Fruit fly (Drosophila melanogaster): ENCODE measurements around the gene Vha68-1.

Gene Vha68-1

DNA sequence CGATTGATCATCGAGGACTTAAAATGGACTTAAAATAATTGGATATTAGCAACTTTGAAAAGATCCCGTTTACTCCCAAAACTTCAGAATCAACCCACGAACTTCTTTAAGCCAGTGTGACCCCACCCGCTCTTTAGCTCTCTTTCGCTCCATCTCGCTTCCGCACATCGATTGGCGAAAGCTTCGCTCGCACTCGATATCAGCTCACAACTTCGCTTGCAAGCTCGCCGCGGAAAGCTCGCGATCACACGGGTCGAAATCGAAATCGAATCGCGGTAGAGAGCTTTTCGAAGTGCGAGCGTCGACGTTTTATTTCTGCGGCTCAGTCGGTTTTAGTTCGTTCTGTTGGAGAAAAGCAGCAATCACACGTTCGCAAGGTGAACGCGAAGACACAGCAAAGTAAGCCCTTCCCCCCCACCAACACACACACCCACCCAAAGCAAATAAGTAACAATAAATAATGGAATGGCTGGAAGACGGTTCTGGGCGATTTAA, 29.8 kb downstream of the Vha68-1 start, which contains the start of gene Vha68-2:
Gene Vha68-2, plus strand, starts transcription at position 278 of the 495 bp plus-strand sequence.
- TF ChIP-seq CG6792 (GFP tag; optimal IDR thresholded peaks at IDR 0.05) = peak; percentile 46
- TF ChIP-seq eg (GFP tag; IDR thresholded peaks at IDR 0.05) = 0 out of 3 replicates have a peak, but pooled peaks have one; percentile 20
- peak; percentile 11 for TF ChIP-seq topi (GFP tag; optimal IDR thresholded peaks at IDR 0.05)
- TF ChIP-seq CG31627 (GFP tag; optimal IDR thresholded peaks at IDR 0.05) = peak; percentile 56
- peak; percentile 52 for TF ChIP-seq CG34406 (GFP tag; optimal IDR thresholded peaks at IDR 0.05)
- no peak for TF ChIP-seq CG6276 (GFP tag; optimal IDR thresholded peaks at IDR 0.05)
- TF ChIP-seq CG6163 (GFP tag; IDR thresholded peaks at IDR 0.05) = peak; percentile 83
- peak in 1 of 2 experiments; percentile 37 for TF ChIP-seq salr (GFP tag; optimal IDR thresholded peaks at IDR 0.05)
- TF ChIP-seq esn (GFP tag; optimal IDR thresholded peaks at IDR 0.05) = peak; percentile 69
- TF ChIP-seq fd59A (GFP tag; optimal IDR thresholded peaks at IDR 0.05) = no peak
- peak; percentile 45 for TF ChIP-seq CG32006 (GFP tag; optimal IDR thresholded peaks at IDR 0.05)
- TF ChIP-seq CG4318 (GFP tag; optimal IDR thresholded peaks at IDR 0.05) = no peak
- TF ChIP-seq vri (GFP tag; optimal IDR thresholded peaks at IDR 0.05) = peak; percentile 35
- TF ChIP-seq CG6854 (GFP tag; optimal IDR thresholded peaks at IDR 0.05) = peak; percentile 43
- peak; percentile 62 for TF ChIP-seq dac (GFP tag; optimal IDR thresholded peaks at IDR 0.05)
- peak; percentile 5 for TF ChIP-seq ss (GFP tag; optimal IDR thresholded peaks at IDR 0.05)
- no peak for TF ChIP-seq CG8119 (GFP tag; IDR thresholded peaks at IDR 0.05)
- TF ChIP-seq CG10669 (GFP tag; optimal IDR thresholded peaks at IDR 0.05) = no peak
- no peak for TF ChIP-seq CG11902 (GFP tag; optimal IDR thresholded peaks at IDR 0.05)
- peak; percentile 47 for TF ChIP-seq CG1621 (tag; optimal IDR thresholded peaks at IDR 0.05)
- no peak for TF ChIP-seq Lpt (GFP tag; optimal IDR thresholded peaks at IDR 0.05)
- peak; percentile 66 for TF ChIP-seq Sox102F (GFP tag; optimal IDR thresholded peaks at IDR 0.05)
- TF ChIP-seq CG16779 (tag; optimal IDR thresholded peaks at IDR 0.05) = no peak
- no peak for TF ChIP-seq Blimp-1 (GFP tag; optimal IDR thresholded peaks at IDR 0.05)
- no peak for TF ChIP-seq CG10631 (GFP tag; optimal IDR thresholded peaks at IDR 0.05)
- no peak for TF ChIP-seq Gug (GFP tag; IDR thresholded peaks at IDR 0.05)
- TF ChIP-seq CG3032 (tag; optimal IDR thresholded peaks at IDR 0.05) = no peak
- peak; percentile 64 for TF ChIP-seq fkh (GFP tag; optimal IDR thresholded peaks at IDR 0.05)
- no peak for TF ChIP-seq CG6808 (GFP tag; optimal IDR thresholded peaks at IDR 0.05)
- peak; percentile 75 for TF ChIP-seq svp (GFP tag)
- no peak for TF ChIP-seq Ets96B (tag; optimal IDR thresholded peaks at IDR 0.05)
- TF ChIP-seq lz (GFP tag; optimal IDR thresholded peaks at IDR 0.05) = peak; percentile 62
- peak; percentile 42 for TF ChIP-seq Eip75B (GFP tag; optimal IDR thresholded peaks at IDR 0.05)
- TF ChIP-seq Sox14 (GFP tag; optimal IDR thresholded peaks at IDR 0.05) = no peak
- TF ChIP-seq OdsH (GFP tag; optimal IDR thresholded peaks at IDR 0.05) = peak; percentile 60
- TF ChIP-seq CG15336 (GFP tag; IDR thresholded peaks at IDR 0.05) = no peak
- peak; percentile 34 for TF ChIP-seq fd85E (GFP tag; optimal IDR thresholded peaks at IDR 0.05)
- TF ChIP-seq Eip78C (GFP tag) = no peak
- peak; percentile 39 for TF ChIP-seq Ets21C (GFP tag; optimal IDR thresholded peaks at IDR 0.05)
- TF ChIP-seq Smox (GFP tag; optimal IDR thresholded peaks at IDR 0.05) = peak; percentile 56
- no peak for TF ChIP-seq CG8319 (GFP tag; optimal IDR thresholded peaks at IDR 0.05)
- peak; percentile 21 for TF ChIP-seq CG9139 (GFP tag; optimal IDR thresholded peaks at IDR 0.05)
- TF ChIP-seq Hr39 (GFP tag; optimal IDR thresholded peaks at IDR 0.05) = peak; percentile 44
- TF ChIP-seq Sox15 (GFP tag; optimal IDR thresholded peaks at IDR 0.05) = no peak
- no peak for TF ChIP-seq CG11762 (GFP tag; optimal IDR thresholded peaks at IDR 0.05; ENCODE audit: insufficient read depth)
- TF ChIP-seq CG11294 (GFP tag; IDR thresholded peaks at IDR 0.05) = no peak
- peak; percentile 18 for TF ChIP-seq CG3919 (GFP tag; optimal IDR thresholded peaks at IDR 0.05)
- TF ChIP-seq acj6 (GFP tag; optimal IDR thresholded peaks at IDR 0.05) = peak; percentile 58
- no peak for TF ChIP-seq Hr38 (GFP tag; optimal IDR thresholded peaks at IDR 0.05)
- no peak for TF ChIP-seq CG7368 (GFP tag; optimal IDR thresholded peaks at IDR 0.05)
- TF ChIP-seq Eip93F (GFP tag; optimal IDR thresholded peaks at IDR 0.05) = no peak
- no peak for TF ChIP-seq Met (GFP tag; optimal IDR thresholded peaks at IDR 0.05)

All from whole organism, prepupa.